Fruit fly (Drosophila melanogaster): ENCODE results near the gene AnxB11.

The AnxB11 gene

dm6 chrX:16427786-16428400, 5.8 kb upstream of the AnxB11 start (continued):
- 0 out of 3 replicates have a peak, but pooled peaks have one; percentile 7 for TF ChIP-seq CG7357 (GFP tag; IDR thresholded peaks at IDR 0.05)
- TF ChIP-seq vvl (GFP tag; IDR thresholded peaks at IDR 0.05) = 0 out of 2 replicates have a peak, but pooled peaks have one; percentile 14
- no peak for TF ChIP-seq CG2678 (tag; optimal IDR thresholded peaks at IDR 0.05)
- TF ChIP-seq chif (GFP tag; optimal IDR thresholded peaks at IDR 0.05) = peak in 1 of 2 experiments; percentile 5
- TF ChIP-seq sens (GFP tag) = peak; percentile 45
- peak; percentile 11 for TF ChIP-seq Ssrp (tag; optimal IDR thresholded peaks at IDR 0.05)
- peak; percentile 93 for TF ChIP-seq Sry-β (GFP tag; optimal IDR thresholded peaks at IDR 0.05)
- peak; percentile 18 for TF ChIP-seq nmo (GFP tag; optimal IDR thresholded peaks at IDR 0.05)
- TF ChIP-seq CG6813 (GFP tag; optimal IDR thresholded peaks at IDR 0.05) = no peak
- no peak for TF ChIP-seq stwl (tag; optimal IDR thresholded peaks at IDR 0.05)

dm6 chrX:16426478-16427052, 4.5 kb upstream of the AnxB11 start:
- TF ChIP-seq CG5245 (GFP tag; optimal IDR thresholded peaks at IDR 0.05) (no peak), CG1832 (GFP tag; optimal IDR thresholded peaks at IDR 0.05) (no peak), CG43689 (GFP tag; IDR thresholded peaks at IDR 0.05) (no peak), CG10147 (GFP tag; optimal IDR thresholded peaks at IDR 0.05) (no peak), CG17568 (GFP tag; optimal IDR thresholded peaks at IDR 0.05) (no peak), CG11456 (GFP tag; IDR thresholded peaks at IDR 0.05) (no peak), vnd (GFP tag; IDR thresholded peaks at IDR 0.05; ENCODE audit: partially characterized antibody) (no peak), cato (GFP tag; optimal IDR thresholded peaks at IDR 0.05; ENCODE audit: borderline replicate concordance) (no peak), Nf-YC (tag; optimal IDR thresholded peaks at IDR 0.05) (no peak), CG17829 (tag; optimal IDR thresholded peaks at IDR 0.05) (no peak), CG2116 (GFP tag; optimal IDR thresholded peaks at IDR 0.05) (no peak), nerfin-1 (tag; optimal IDR thresholded peaks at IDR 0.05) (peak; percentile 20), CG7271 (tag; optimal IDR thresholded peaks at IDR 0.05) (no peak), Dip2 (GFP tag; IDR thresholded peaks at IDR 0.05) (no peak), vfl (GFP tag; optimal IDR thresholded peaks at IDR 0.05) (no peak), CG17361 (GFP tag; IDR thresholded peaks at IDR 0.05) (no peak), eve (GFP tag; optimal IDR thresholded peaks at IDR 0.05) (no peak), CG17385 (GFP tag; optimal IDR thresholded peaks at IDR 0.05) (no peak), p53 (GFP tag; optimal IDR thresholded peaks at IDR 0.05) (no peak), sens-2 (GFP tag; IDR thresholded peaks at IDR 0.05) (no peak), amos (GFP tag; IDR thresholded peaks at IDR 0.05; ENCODE audit: partially characterized antibody) (no peak), fru (optimal IDR thresholded peaks at IDR 0.05) (no peak), CG30020 (tag; optimal IDR thresholded peaks at IDR 0.05) (no peak), sens (GFP tag) (no peak), CG12071 (GFP tag; optimal IDR thresholded peaks at IDR 0.05) (no peak), ham (GFP tag; IDR thresholded peaks at IDR 0.05) (no peak), NFAT (GFP tag; IDR thresholded peaks at IDR 0.05) (peak; percentile 10; the same call in 1 of the 2 replicates), Usf (GFP tag; optimal IDR thresholded peaks at IDR 0.05) (no peak), CG32772 (GFP tag; IDR thresholded peaks at IDR 0.05) (no peak), Med (GFP tag) (peak; percentile 69), CG3065 (GFP tag; optimal IDR thresholded peaks at IDR 0.05) (no peak), Scr (GFP tag; IDR thresholded peaks at IDR 0.05; ENCODE audit: partially characterized antibody) (no peak), CG11504 (tag; optimal IDR thresholded peaks at IDR 0.05) (no peak), Fer2 (tag; optimal IDR thresholded peaks at IDR 0.05) (no peak), CG15269 (tag; optimal IDR thresholded peaks at IDR 0.05) (peak; percentile 4), phol (tag; optimal IDR thresholded peaks at IDR 0.05) (peak; percentile 30), BEAF-32 (GFP tag; optimal IDR thresholded peaks at IDR 0.05) (peak; percentile 9), psq (GFP tag; optimal IDR thresholded peaks at IDR 0.05) (no peak), en (GFP tag; optimal IDR thresholded peaks at IDR 0.05) (no peak)

Data from whole organism, embryonic.